Fruit fly (Drosophila melanogaster) S2 (cell line): ENCODE measurements around the gene vib.

Experiments used
- CG8478 ChIP-seq: fragments of >200 bp; optimal IDR thresholded peaks from 2 replicates; lab custom pipeline; 2018
- CTCF ChIP-seq, 2 experiments: fragments of >200 bp; optimal IDR thresholded peaks; 2 replicates each; lab custom pipeline; 2018

DNA sequence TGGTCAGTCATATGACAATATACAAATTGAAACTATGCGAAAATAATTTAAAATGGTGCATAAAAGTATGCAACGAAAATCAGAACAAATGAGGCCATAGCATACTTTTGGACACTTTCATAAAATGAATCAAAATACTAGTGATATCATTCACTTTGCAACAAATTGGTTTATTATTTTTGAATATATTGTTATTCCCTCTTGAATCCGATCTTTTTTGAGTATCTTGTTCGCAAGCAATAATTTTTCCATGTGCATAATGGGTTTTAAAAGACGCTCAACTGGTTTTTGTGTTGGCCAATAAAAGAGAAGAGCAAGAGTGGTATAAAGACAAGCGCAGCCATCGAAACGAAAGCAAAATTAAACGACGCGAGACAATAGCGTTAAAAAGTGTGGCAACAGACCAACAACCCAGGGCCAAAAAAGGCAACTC lies 38.7 kb downstream of the vib start:
- TF ChIP-seq CTCF (optimal IDR thresholded peaks at IDR 0.05; lab: Kevin White, UChicago) (no peak), CG8478 (no peak)
